Worm (Caenorhabditis elegans) whole organism, L1 larva: ENCODE measurements around the gene helq-1.

Experiments
- aha-1 ChIP-seq: fragments of 150-350 bp; optimal IDR thresholded peaks from 2 replicates; lab custom pipeline; 2014; ENCODE audit warnings: missing biosample characterization, missing genetic modification characterization
- fkh-10 ChIP-seq: sonication (generic microtip); optimal IDR thresholded peaks from 2 replicates; lab custom pipeline; 2017; ENCODE audit warnings: missing biosample characterization, missing genetic modification reagents, missing genetic modification characterization
- lin-15B ChIP-seq: fragments of 150-350 bp; sonication (generic microtip); optimal IDR thresholded peaks from 3 replicates; lab custom pipeline; 2014; ENCODE audit warnings: missing biosample characterization, missing genetic modification characterization
- lir-3 ChIP-seq: sonication (generic microtip); optimal IDR thresholded peaks from 2 replicates; lab custom pipeline; 2016; ENCODE audit warnings: mild to moderate bottlenecking, missing genetic modification characterization, moderate library complexity, missing compliant biosample characterization; ENCODE audit not compliant: poor library complexity
- mdl-1 ChIP-seq, 2 experiments: fragments of 150-350 bp; optimal IDR thresholded peaks; 2 replicates each; lab custom pipeline; 2014 to 2017; ENCODE audit warnings: missing biosample characterization in 2 of 2, missing genetic modification characterization in 2 of 2, inconsistent platforms in 1 of 2
- nhr-77 ChIP-seq: fragments of 150-350 bp; optimal IDR thresholded peaks from 2 replicates; lab custom pipeline; 2014; ENCODE audit warnings: missing biosample characterization, missing genetic modification characterization
- snpc-4 ChIP-seq: fragments of 150-350 bp; optimal IDR thresholded peaks from 2 replicates; lab custom pipeline; 2014; ENCODE audit warnings: missing biosample characterization, missing genetic modification characterization
- snu-23 ChIP-seq: sonication (generic microtip); optimal IDR thresholded peaks from 2 replicates; lab custom pipeline; 2016; ENCODE audit warnings: missing genetic modification characterization, missing compliant biosample characterization

ce11 chrIII:614447-614846 is 27.5 kb upstream of the helq-1 start, which contains the start of gene T19C3.3:
- TF ChIP-seq fkh-10 (GFP tag; lab: Kevin White, UChicago) (no peak), snpc-4 (no peak), aha-1 (tag; lab: Kevin White, UChicago) (no peak), lin-15B (tag; lab: Kevin White, UChicago) (no peak), lir-3 (tag; lab: Kevin White, UChicago) (no peak), mdl-1 (tag; optimal IDR thresholded peaks at IDR 0.05; lab: Kevin White, UChicago) (no peak), snu-23 (GFP tag; lab: Kevin White, UChicago) (no peak), nhr-77 (tag; lab: Kevin White, UChicago) (no peak)
